Fruit fly (Drosophila melanogaster): ENCODE results near the gene Glys.

DNA sequence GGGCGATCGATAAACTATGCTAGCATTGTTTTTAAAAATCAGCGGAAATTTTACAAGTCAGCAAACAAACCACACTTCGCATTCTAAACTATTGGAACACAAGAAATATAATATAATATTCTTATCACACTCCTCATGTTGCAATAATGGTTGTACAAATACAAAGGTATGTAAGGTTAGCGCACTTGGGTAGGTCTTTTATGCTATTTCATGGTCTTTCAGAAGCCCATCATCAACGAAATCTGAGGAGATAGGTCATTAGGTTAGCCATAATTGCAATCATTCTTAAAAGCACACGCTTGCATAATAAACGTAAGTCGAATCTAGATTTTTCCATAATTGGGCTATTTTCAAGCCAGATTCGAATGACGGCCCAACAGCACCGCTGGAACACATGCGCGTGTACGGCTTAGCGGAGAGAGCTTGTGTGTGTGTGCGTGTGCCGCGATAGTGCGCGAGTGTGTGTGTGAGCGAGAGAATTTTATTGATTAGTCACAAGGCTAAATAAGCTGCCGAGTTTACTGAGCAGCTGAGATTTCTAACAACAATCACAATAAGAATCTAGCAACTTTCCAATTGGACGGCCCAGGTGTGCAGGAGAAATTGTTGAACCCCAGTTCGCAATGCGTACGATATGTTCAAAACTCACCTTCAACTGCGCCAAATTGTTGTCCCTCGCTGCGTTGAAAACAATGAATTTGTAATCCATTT, 53.0 kb downstream of the Glys start:
- TF ChIP-seq Blimp-1 (GFP tag; optimal IDR thresholded peaks at IDR 0.05) (no peak), CG34406 (GFP tag; optimal IDR thresholded peaks at IDR 0.05) (no peak), net (GFP tag; optimal IDR thresholded peaks at IDR 0.05) (no peak), CG6276 (GFP tag; optimal IDR thresholded peaks at IDR 0.05) (no peak), pdm3 (GFP tag; optimal IDR thresholded peaks at IDR 0.05) (no peak)

Measured in whole organism, prepupa.